Worm (Caenorhabditis elegans) whole organism, L2 larva: ENCODE results near the gene rars-2.

Experiments
- ama-1 ChIP-seq: fragments of 150-350 bp; optimal IDR thresholded peaks from 2 replicates; lab custom pipeline; 2018; ENCODE audit warnings: inconsistent platforms
- lin-13 ChIP-seq: fragments of 150-350 bp; optimal IDR thresholded peaks from 2 replicates; lab custom pipeline; 2014; ENCODE audit warnings: missing biosample characterization, missing genetic modification reagents, missing genetic modification characterization
- lsy-2 ChIP-seq, 2 experiments: fragments of 150-350 bp in 1 of 2; sonication (generic microtip) in 1 of 2; optimal IDR thresholded peaks; 2 replicates each; lab custom pipeline; 2014 to 2017; ENCODE audit warnings: missing biosample characterization in 2 of 2, missing genetic modification characterization in 2 of 2
- nhr-237 ChIP-seq: fragments of 150-350 bp; optimal IDR thresholded peaks from 2 replicates; lab custom pipeline; 2014; ENCODE audit warnings: missing biosample characterization, missing genetic modification characterization
- nhr-77 ChIP-seq: fragments of 150-350 bp; optimal IDR thresholded peaks from 2 replicates; lab custom pipeline; 2014; ENCODE audit warnings: missing biosample characterization, missing genetic modification characterization
- skn-1 ChIP-seq: sonication (generic microtip); optimal IDR thresholded peaks from 2 replicates; lab custom pipeline; 2017; ENCODE audit warnings: missing biosample characterization, missing genetic modification characterization
- snpc-4 ChIP-seq: fragments of 150-350 bp; optimal IDR thresholded peaks from 2 replicates; lab custom pipeline; 2014; ENCODE audit warnings: missing biosample characterization, missing genetic modification characterization
- ztf-11 ChIP-seq: sonication (generic microtip); optimal IDR thresholded peaks from 2 replicates; lab custom pipeline; 2017; ENCODE audit warnings: missing biosample characterization, missing genetic modification characterization

ce11 chrII:6103986-6104385 is 21.4 kb upstream of the rars-2 start:
- TF ChIP-seq lsy-2 (tag; optimal IDR thresholded peaks at IDR 0.05; lab: Kevin White, UChicago) (no peak), nhr-77 (tag; lab: Kevin White, UChicago) (no peak), ztf-11 (no peak), snpc-4 (tag; lab: Kevin White, UChicago) (no peak), skn-1 (tag; lab: Kevin White, UChicago) (no peak), lin-13 (GFP tag; lab: Kevin White, UChicago) (no peak), ama-1 (lab: Kevin White, UChicago) (no peak), nhr-237 (tag; lab: Kevin White, UChicago) (no peak)
